Worm (Caenorhabditis elegans): ENCODE measurements around the gene gst-8.
"Not testable (repeated sequence)": the region's sequence is repeated elsewhere in the genome, so short reads cannot be mapped to it uniquely, and the experiment has no call there.

The gst-8 gene

ce11 chrII:4857086-4857485, 26.4 kb upstream of the gst-8 start:
- TF ChIP-seq snpc-4 (tag; optimal IDR thresholded peaks at IDR 0.05) (no peak), crh-2 (tag; optimal IDR thresholded peaks at IDR 0.05) (peak; percentile 32), ztf-1 (GFP tag; conservative IDR thresholded peaks at IDR 0.05) (no peak), lsy-2 (tag; optimal IDR thresholded peaks at IDR 0.05) (no peak), sma-3 (GFP tag; optimal IDR thresholded peaks at IDR 0.05) (no peak), unc-62 (GFP tag; optimal IDR thresholded peaks at IDR 0.05) (no peak), C34F6.9 (tag; optimal IDR thresholded peaks at IDR 0.05) (no peak), elt-1 (tag; optimal IDR thresholded peaks at IDR 0.05) (no peak), nhr-237 (tag; optimal IDR thresholded peaks at IDR 0.05) (no peak), mab-5 (tag; optimal IDR thresholded peaks at IDR 0.05) (no peak), nhr-77 (tag; optimal IDR thresholded peaks at IDR 0.05) (no peak), skn-1 (tag; optimal IDR thresholded peaks at IDR 0.05) (no peak), nhr-12 (tag; optimal IDR thresholded peaks at IDR 0.05) (no peak), lin-13 (GFP tag; optimal IDR thresholded peaks at IDR 0.05) (no peak), R02D3.7 (tag; optimal IDR thresholded peaks at IDR 0.05) (no peak), alr-1 (tag; optimal IDR thresholded peaks at IDR 0.05) (no peak), ama-1 (optimal IDR thresholded peaks at IDR 0.05) (no peak), nhr-11 (tag; optimal IDR thresholded peaks at IDR 0.05) (no peak), ceh-82 (tag; optimal IDR thresholded peaks at IDR 0.05) (no peak), sma-9 (GFP tag; optimal IDR thresholded peaks at IDR 0.05) (peak; percentile 18), sma-9 (tag; optimal IDR thresholded peaks at IDR 0.05) (no peak), nhr-6 (tag; optimal IDR thresholded peaks at IDR 0.05) (no peak), egl-27 (tag; optimal IDR thresholded peaks at IDR 0.05) (no peak), fos-1 (tag; optimal IDR thresholded peaks at IDR 0.05) (peak; percentile 94), gmeb-1 (tag; optimal IDR thresholded peaks at IDR 0.05) (no peak), dmd-4 (tag; optimal IDR thresholded peaks at IDR 0.05) (no peak), aly-2 (tag; optimal IDR thresholded peaks at IDR 0.05) (no peak), nhr-129 (tag; optimal IDR thresholded peaks at IDR 0.05) (peak; percentile 17)

- peak; percentile 68 for TF ChIP-seq ama-1 (optimal IDR thresholded peaks at IDR 0.05)
- no peak for TF ChIP-seq nhr-237 (tag; optimal IDR thresholded peaks at IDR 0.05)
- TF ChIP-seq ztf-4 (tag; optimal IDR thresholded peaks at IDR 0.05) = peak; percentile 33
- TF ChIP-seq ztf-1 (GFP tag; conservative IDR thresholded peaks at IDR 0.05) = no peak
- no peak for TF ChIP-seq ZK546.5 (tag; optimal IDR thresholded peaks at IDR 0.05)
- TF ChIP-seq nhr-25 (tag; optimal IDR thresholded peaks at IDR 0.05) = no peak
- no peak for TF ChIP-seq F13H6.1 (tag; optimal IDR thresholded peaks at IDR 0.05)
- TF ChIP-seq sem-4 (tag; optimal IDR thresholded peaks at IDR 0.05) = no peak
- TF ChIP-seq elt-1 (tag; optimal IDR thresholded peaks at IDR 0.05) = no peak
- TF ChIP-seq unc-62 (GFP tag; optimal IDR thresholded peaks at IDR 0.05) = no peak
- no peak for TF ChIP-seq nhr-21 (tag; optimal IDR thresholded peaks at IDR 0.05)
- TF ChIP-seq nhr-129 (tag; optimal IDR thresholded peaks at IDR 0.05) = no peak
Measured at ce11 chrII:4857873-4858364, 25.6 kb upstream of the gst-8 start, which contains the start of gene F11G11.5. F11G11.5 (plus strand) TSS chrII:4857923.

ce11 chrII:4858906-4859411, 24.6 kb upstream of the gst-8 start:
- TF ChIP-seq ama-1 (optimal IDR thresholded peaks at IDR 0.05) = peak; percentile 59
- no peak for TF ChIP-seq F13H6.1 (tag; optimal IDR thresholded peaks at IDR 0.05)
- peak; percentile 35 for TF ChIP-seq ztf-4 (tag; optimal IDR thresholded peaks at IDR 0.05)
- no peak for TF ChIP-seq elt-1 (tag; optimal IDR thresholded peaks at IDR 0.05)
- no peak for TF ChIP-seq nhr-6 (tag; optimal IDR thresholded peaks at IDR 0.05)
- no peak for TF ChIP-seq nhr-23 (tag; optimal IDR thresholded peaks at IDR 0.05)
- TF ChIP-seq lsy-2 (tag; optimal IDR thresholded peaks at IDR 0.05) = no peak
- TF ChIP-seq ceh-82 (tag; optimal IDR thresholded peaks at IDR 0.05) = no peak
- no peak for TF ChIP-seq fos-1 (tag; optimal IDR thresholded peaks at IDR 0.05)
- TF ChIP-seq peb-1 (tag; optimal IDR thresholded peaks at IDR 0.05) = no peak
- TF ChIP-seq sem-4 (tag; optimal IDR thresholded peaks at IDR 0.05) = no peak

ce11 chrII:4860260-4860659, 23.3 kb upstream of the gst-8 start, which contains the start of the genes nspd-5 and F11G11.4:
nspd-5 (minus strand) TSS chrII:4860360.
F11G11.4 (plus strand) TSS chrII:4860594.
- TF ChIP-seq Y55F3AM.14 (GFP tag; optimal IDR thresholded peaks at IDR 0.05); skn-1 (tag; optimal IDR thresholded peaks at IDR 0.05); ztf-11 (tag; optimal IDR thresholded peaks at IDR 0.05): not testable (repeated sequence)
